Fruit fly (Drosophila melanogaster): ENCODE results near the gene Cyp4d2.

Cyp4d2 gene

DNA sequence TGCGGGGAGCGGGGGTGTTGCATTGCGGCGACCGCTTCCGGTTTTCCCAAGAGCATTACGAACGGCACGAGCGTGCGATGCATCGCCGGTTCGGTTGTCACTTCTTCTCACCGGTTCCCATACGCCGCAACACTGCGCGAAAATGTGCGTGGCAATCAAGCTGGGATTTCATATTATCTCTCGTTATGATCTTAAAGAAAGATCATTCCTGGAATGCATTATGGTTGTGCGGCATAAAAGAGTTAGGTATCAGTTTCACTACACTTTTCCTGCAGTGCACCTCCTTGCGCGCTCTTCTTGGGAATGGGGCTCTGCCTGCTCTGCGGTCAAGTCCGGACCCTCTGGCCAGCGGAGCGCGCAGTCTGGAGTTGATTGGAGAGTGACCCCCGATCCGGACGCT lies 9.7 kb upstream of the Cyp4d2 start (continued):
- no peak for TF ChIP-seq Usf (GFP tag; optimal IDR thresholded peaks at IDR 0.05)
- peak; percentile 40 for TF ChIP-seq bab2 (GFP tag; optimal IDR thresholded peaks at IDR 0.05)
- peak; percentile 35 for TF ChIP-seq pnt (GFP tag; optimal IDR thresholded peaks at IDR 0.05)
- peak; percentile 14 for TF ChIP-seq CG5245 (GFP tag; optimal IDR thresholded peaks at IDR 0.05)
- peak; percentile 11 for TF ChIP-seq Med (GFP tag)
- no peak for TF ChIP-seq Atf3 (GFP tag; optimal IDR thresholded peaks at IDR 0.05)
- peak; percentile 59; the same call in 1 of the 2 replicates for TF ChIP-seq CG32772 (GFP tag; IDR thresholded peaks at IDR 0.05)
- TF ChIP-seq Sox102F (GFP tag; optimal IDR thresholded peaks at IDR 0.05) = peak; percentile 71

DNA sequence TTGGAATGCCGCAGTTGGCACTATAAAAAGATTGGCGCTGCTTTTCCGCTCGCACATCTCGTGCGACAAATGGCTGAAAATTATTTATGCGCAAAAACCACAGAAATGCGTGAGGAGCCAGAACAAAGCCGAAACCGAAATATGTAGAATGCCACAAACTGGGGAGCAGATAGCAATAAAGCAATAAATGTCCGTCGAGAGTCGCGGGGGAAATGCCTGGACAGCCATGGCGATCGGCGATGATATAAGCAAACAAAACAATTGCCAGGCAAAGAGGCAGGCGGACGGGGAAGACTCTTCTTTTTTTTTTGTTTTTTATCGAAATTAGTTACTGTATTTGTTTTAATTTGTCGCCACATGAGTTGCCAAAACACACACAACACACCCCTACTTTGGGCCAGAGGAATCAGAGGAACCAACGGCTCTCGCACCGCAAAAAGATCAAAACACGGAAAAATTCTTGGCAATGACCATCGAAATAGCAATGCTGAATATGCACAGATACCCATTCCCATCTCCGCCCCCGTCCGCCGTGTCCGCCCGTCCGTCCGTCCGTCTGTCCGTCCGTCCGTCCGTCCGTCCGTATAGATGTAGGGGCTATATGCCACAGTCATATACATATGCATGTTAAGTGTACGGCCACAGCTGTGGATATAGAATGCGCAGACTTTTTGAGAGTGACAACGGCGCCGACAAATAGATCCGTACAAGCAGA lies 7.2 kb upstream of the Cyp4d2 start:
- TF ChIP-seq Pdp1 (GFP tag; optimal IDR thresholded peaks at IDR 0.05) (peak in 1 of 2 experiments; percentile 53), cwo (GFP tag; optimal IDR thresholded peaks at IDR 0.05) (peak; percentile 44), CG12769 (tag; optimal IDR thresholded peaks at IDR 0.05) (peak; percentile 57), sr (GFP tag; IDR thresholded peaks at IDR 0.05) (peak; percentile 46; the same call in 1 of the 3 replicates), vvl (GFP tag; IDR thresholded peaks at IDR 0.05) (no peak), sd (tag; optimal IDR thresholded peaks at IDR 0.05) (peak; percentile 79), Hr39 (optimal IDR thresholded peaks at IDR 0.05) (peak; percentile 85), crol (GFP tag; IDR thresholded peaks at IDR 0.05) (0 out of 2 replicates have a peak, but pooled peaks have one; percentile 10), CG10543 (GFP tag; optimal IDR thresholded peaks at IDR 0.05) (peak; percentile 12), CG3407 (GFP tag; optimal IDR thresholded peaks at IDR 0.05) (no peak), YL-1 (GFP tag; optimal IDR thresholded peaks at IDR 0.05) (no peak), danr (GFP tag; IDR thresholded peaks at IDR 0.05) (no peak), chinmo (GFP tag; IDR thresholded peaks at IDR 0.05; ENCODE audit: partially characterized antibody) (0 out of 4 replicates have a peak, but pooled peaks have one; percentile 57)

DNA sequence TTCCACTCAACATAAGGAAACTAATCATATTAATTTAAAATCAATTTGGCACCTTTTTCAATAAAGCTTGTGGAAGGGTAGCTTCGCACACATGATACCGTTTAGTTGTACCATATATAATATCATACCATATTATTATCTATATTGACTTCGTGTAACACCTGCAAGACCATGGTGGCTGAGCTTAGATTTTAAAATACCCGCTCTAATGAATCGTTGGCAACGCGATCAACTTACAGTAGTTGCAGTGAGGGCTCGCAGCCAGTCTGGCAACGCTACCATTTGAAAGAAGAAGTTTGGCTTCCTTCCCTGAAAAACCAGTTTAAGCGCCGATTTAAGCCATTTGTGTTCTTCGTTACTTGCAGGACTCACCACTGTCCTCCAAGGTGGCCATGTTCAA lies 5.4 kb upstream of the Cyp4d2 start:
- TF ChIP-seq CG11093 (GFP tag; IDR thresholded peaks at IDR 0.05) (no peak), scrt (GFP tag; optimal IDR thresholded peaks at IDR 0.05) (no peak), sqz (GFP tag; optimal IDR thresholded peaks at IDR 0.05) (no peak), CG2120 (GFP tag; optimal IDR thresholded peaks at IDR 0.05) (no peak), CG12104 (GFP tag; optimal IDR thresholded peaks at IDR 0.05) (no peak), Antp (GFP tag; optimal IDR thresholded peaks at IDR 0.05) (no peak), CG6272 (GFP tag; IDR thresholded peaks at IDR 0.05) (no peak), da (GFP tag; optimal IDR thresholded peaks at IDR 0.05) (no peak), Gug (GFP tag; IDR thresholded peaks at IDR 0.05) (no peak), Hr3 (GFP tag; optimal IDR thresholded peaks at IDR 0.05) (no peak), CG11695 (GFP tag; IDR thresholded peaks at IDR 0.05) (no peak), CG3995 (GFP tag; optimal IDR thresholded peaks at IDR 0.05) (no peak), tap (tag; optimal IDR thresholded peaks at IDR 0.05) (no peak), salm (tag; optimal IDR thresholded peaks at IDR 0.05) (no peak), kay (GFP tag; optimal IDR thresholded peaks at IDR 0.05) (no peak), E2f2 (GFP tag; IDR thresholded peaks at IDR 0.05) (peak; percentile 90), CG11247 (GFP tag; IDR thresholded peaks at IDR 0.05) (no peak), nerfin-2 (GFP tag; IDR thresholded peaks at IDR 0.05; ENCODE audit: partially characterized antibody) (no peak), Dref (GFP tag; IDR thresholded peaks at IDR 0.05) (peak; percentile 35; the same call in 1 of the 2 replicates), zfh2 (GFP tag; optimal IDR thresholded peaks at IDR 0.05) (no peak), lov (optimal IDR thresholded peaks at IDR 0.05) (no peak), lov (GFP tag; IDR thresholded peaks at IDR 0.05) (no peak), CG30020 (tag; optimal IDR thresholded peaks at IDR 0.05) (no peak), CG33557 (GFP tag; optimal IDR thresholded peaks at IDR 0.05) (no peak), luna (GFP tag; optimal IDR thresholded peaks at IDR 0.05) (no peak), hbn (GFP tag; IDR thresholded peaks at IDR 0.05; ENCODE audit: partially characterized antibody) (no peak), pum (GFP tag; optimal IDR thresholded peaks at IDR 0.05) (no peak), Myb (GFP tag; optimal IDR thresholded peaks at IDR 0.05) (peak; percentile 27), CG10543 (GFP tag; optimal IDR thresholded peaks at IDR 0.05) (no peak)

All from whole organism, embryonic.